Worm (Caenorhabditis elegans): ENCODE results near the gene sek-5.

Gene sek-5

ce11 chrX:5337959-5338358 lies 39.4 kb upstream of the sek-5 start, which contains the start of gene C26B9.3:
C26B9.3 (plus strand) TSS chrX:5338301.
- TF ChIP-seq nhr-12 (tag; optimal IDR thresholded peaks at IDR 0.05), result no peak
- peak; percentile 51 for TF ChIP-seq nhr-23 (tag; optimal IDR thresholded peaks at IDR 0.05)
- TF ChIP-seq nhr-25 (tag; optimal IDR thresholded peaks at IDR 0.05), result peak; percentile 40
- no peak for TF ChIP-seq nhr-237 (tag; optimal IDR thresholded peaks at IDR 0.05)
- TF ChIP-seq nfya-1 (tag; optimal IDR thresholded peaks at IDR 0.05; ENCODE audit: insufficient read depth), result no peak
- no peak for TF ChIP-seq pha-4 (tag; optimal IDR thresholded peaks at IDR 0.05)
- TF ChIP-seq egl-5 (tag; optimal IDR thresholded peaks at IDR 0.05), result no peak
- no peak for TF ChIP-seq elt-2 (tag; optimal IDR thresholded peaks at IDR 0.05)
- peak; percentile 18 for TF ChIP-seq hmg-11 (tag; optimal IDR thresholded peaks at IDR 0.05)

ce11 chrX:5339357-5339756 lies 38.0 kb upstream of the sek-5 start:
- TF ChIP-seq elt-3 (tag; optimal IDR thresholded peaks at IDR 0.05) (peak in 1 of 3 experiments; percentile 62), ztf-4 (tag; optimal IDR thresholded peaks at IDR 0.05) (no peak), unc-62 (GFP tag; optimal IDR thresholded peaks at IDR 0.05) (peak; percentile 88), nhr-43 (tag; optimal IDR thresholded peaks at IDR 0.05; ENCODE audit: poor library complexity, severe bottlenecking) (peak; percentile 36), nhr-67 (tag; optimal IDR thresholded peaks at IDR 0.05) (no peak), nhr-77 (tag; optimal IDR thresholded peaks at IDR 0.05) (no peak), nhr-25 (tag; optimal IDR thresholded peaks at IDR 0.05) (peak; percentile 90)

- TF ChIP-seq lin-15B (tag; optimal IDR thresholded peaks at IDR 0.05) (no peak), nhr-76 (tag; optimal IDR thresholded peaks at IDR 0.05) (no peak), ceh-82 (tag; optimal IDR thresholded peaks at IDR 0.05) (no peak), ceh-9 (tag; optimal IDR thresholded peaks at IDR 0.05) (no peak), elt-2 (tag; optimal IDR thresholded peaks at IDR 0.05) (no peak), ceh-28 (tag; optimal IDR thresholded peaks at IDR 0.05) (no peak), nhr-12 (tag; optimal IDR thresholded peaks at IDR 0.05) (no peak), ZK546.5 (tag; optimal IDR thresholded peaks at IDR 0.05) (no peak), elt-3 (tag; optimal IDR thresholded peaks at IDR 0.05) (no peak), mdl-1 (tag; optimal IDR thresholded peaks at IDR 0.05) (no peak), tbx-2 (tag; optimal IDR thresholded peaks at IDR 0.05) (no peak), egl-27 (tag; optimal IDR thresholded peaks at IDR 0.05) (no peak), fkh-10 (GFP tag; optimal IDR thresholded peaks at IDR 0.05) (no peak), snpc-4 (tag; optimal IDR thresholded peaks at IDR 0.05) (no peak), nfya-1 (tag; optimal IDR thresholded peaks at IDR 0.05; ENCODE audit: insufficient read depth) (no peak)
These were observed 37.5 kb upstream of the sek-5 start, which contains the start of gene C26B9.2 for ce11 chrX:5339889-5340288. C26B9.2 (plus strand) TSS chrX:5340189.

- TF ChIP-seq daf-12 (tag; optimal IDR thresholded peaks at IDR 0.05) (no peak), ama-1 (optimal IDR thresholded peaks at IDR 0.05) (no peak)
These were observed 35.4 kb upstream of the sek-5 start, which contains the start of gene C26B9.7 for ce11 chrX:5342007-5342406. C26B9.7 (plus strand) TSS chrX:5342307.

- TF ChIP-seq lin-39 (tag; optimal IDR thresholded peaks at IDR 0.05), result no peak
- TF ChIP-seq nhr-28 (tag; optimal IDR thresholded peaks at IDR 0.05), result no peak
- TF ChIP-seq ztf-4 (tag; optimal IDR thresholded peaks at IDR 0.05), result no peak
- TF ChIP-seq pha-4 (tag; optimal IDR thresholded peaks at IDR 0.05), result peak; percentile 35
These were observed 33.1 kb upstream of the sek-5 start, which contains the start of gene C26B9.1 for ce11 chrX:5344287-5344686. C26B9.1 (plus strand) TSS chrX:5344587.

- TF ChIP-seq elt-3 (tag; optimal IDR thresholded peaks at IDR 0.05) (no peak), elt-2 (tag; optimal IDR thresholded peaks at IDR 0.05) (peak; percentile 64)
These were observed 31.1 kb upstream of the sek-5 start for ce11 chrX:5346303-5346702.

- no peak for TF ChIP-seq pqm-1 (tag; optimal IDR thresholded peaks at IDR 0.05)
- no peak for TF ChIP-seq ama-1 (optimal IDR thresholded peaks at IDR 0.05)
- no peak for TF ChIP-seq R02D3.7 (tag; optimal IDR thresholded peaks at IDR 0.05)
- no peak for TF ChIP-seq nhr-76 (tag; optimal IDR thresholded peaks at IDR 0.05)
- TF ChIP-seq ZK546.5 (tag; optimal IDR thresholded peaks at IDR 0.05), result no peak
- TF ChIP-seq unc-39 (tag; optimal IDR thresholded peaks at IDR 0.05), result no peak
- no peak for TF ChIP-seq egl-5 (tag; optimal IDR thresholded peaks at IDR 0.05)
- TF ChIP-seq nhr-23 (tag; optimal IDR thresholded peaks at IDR 0.05), result no peak
- TF ChIP-seq zag-1 (tag; optimal IDR thresholded peaks at IDR 0.05), result no peak
- no peak for TF ChIP-seq nfya-1 (tag; optimal IDR thresholded peaks at IDR 0.05; ENCODE audit: insufficient read depth)
- no peak for TF ChIP-seq ztf-11 (tag; optimal IDR thresholded peaks at IDR 0.05)
- TF ChIP-seq nhr-77 (tag; optimal IDR thresholded peaks at IDR 0.05), result no peak
These were observed 29.6 kb upstream of the sek-5 start for ce11 chrX:5347856-5348255.
